Fruit fly (Drosophila melanogaster): ENCODE data around the gene Rev1.
A peak's percentile ranks its signal among the peaks of the same experiment; 100 is the strongest.

The Rev1 gene

dm6 chr3L:638757-639353 lies 15.3 kb upstream of the Rev1 start (continued):
- TF ChIP-seq Dad (GFP tag; optimal IDR thresholded peaks at IDR 0.05) (no peak), Sox100B (GFP tag; optimal IDR thresholded peaks at IDR 0.05) (peak; percentile 4), chn (GFP tag; optimal IDR thresholded peaks at IDR 0.05) (no peak), vnd (GFP tag; IDR thresholded peaks at IDR 0.05; ENCODE audit: partially characterized antibody) (no peak), lola (GFP tag; optimal IDR thresholded peaks at IDR 0.05) (peak in 1 of 3 experiments; percentile 27), ftz-f1 (GFP tag; optimal IDR thresholded peaks at IDR 0.05) (peak; percentile 88), CG34376 (GFP tag; optimal IDR thresholded peaks at IDR 0.05) (peak; percentile 11), gem (tag; optimal IDR thresholded peaks at IDR 0.05) (peak; percentile 23), ttk (GFP tag; IDR thresholded peaks at IDR 0.05) (no peak), CG14860 (GFP tag; IDR thresholded peaks at IDR 0.05; ENCODE audit: partially characterized antibody) (no peak), Hr78 (GFP tag; optimal IDR thresholded peaks at IDR 0.05) (peak in 1 of 2 experiments; percentile 77), CG17359 (tag; optimal IDR thresholded peaks at IDR 0.05) (peak; percentile 32), abd-A (tag; optimal IDR thresholded peaks at IDR 0.05) (peak; percentile 83), sqz (GFP tag; optimal IDR thresholded peaks at IDR 0.05) (peak; percentile 90), kay (GFP tag; optimal IDR thresholded peaks at IDR 0.05) (peak; percentile 74), Drgx (GFP tag; IDR thresholded peaks at IDR 0.05) (0 out of 2 replicates have a peak, but pooled peaks have one; percentile 29), CG10209 (GFP tag; optimal IDR thresholded peaks at IDR 0.05) (no peak), sens (GFP tag) (peak; percentile 89), crol (GFP tag; IDR thresholded peaks at IDR 0.05) (peak; percentile 76; the same call in 1 of the 2 replicates), eve (GFP tag; optimal IDR thresholded peaks at IDR 0.05) (peak in 1 of 2 experiments; percentile 86)

DNA sequence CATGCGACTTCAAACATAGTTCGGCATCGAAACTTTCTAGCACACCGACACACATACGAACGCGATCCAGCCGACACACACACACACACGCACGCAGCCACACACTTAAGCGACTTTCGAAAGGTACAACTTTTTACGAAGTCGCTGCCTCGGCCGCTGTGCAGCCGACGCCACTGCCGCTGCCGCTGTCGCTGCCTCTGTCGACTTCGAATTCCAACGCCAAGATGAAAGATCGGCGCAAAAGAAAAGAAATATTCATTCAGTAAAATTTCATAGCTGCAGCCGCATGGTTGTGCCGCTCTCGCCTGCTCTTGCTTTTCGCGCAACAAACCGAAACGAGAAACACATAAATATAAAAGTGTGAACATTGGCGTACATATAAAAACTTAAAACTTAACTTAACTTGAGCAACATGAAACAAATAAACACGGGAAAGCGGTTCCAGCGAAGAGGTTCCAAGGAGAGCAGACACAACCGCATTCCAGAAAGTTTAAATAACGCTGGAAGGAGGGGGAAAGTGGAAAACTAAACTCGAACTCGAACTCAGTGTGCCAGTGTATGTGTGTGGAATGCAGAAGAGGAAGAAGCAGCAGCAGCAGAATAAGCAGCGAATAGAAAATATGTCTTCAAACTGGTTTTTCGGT lies 14.6 kb upstream of the Rev1 start:
- no peak for TF ChIP-seq CG11504 (tag; optimal IDR thresholded peaks at IDR 0.05)
- TF ChIP-seq CG2712 (tag; optimal IDR thresholded peaks at IDR 0.05): peak; percentile 7
- TF ChIP-seq ken (GFP tag; IDR thresholded peaks at IDR 0.05): no peak
- TF ChIP-seq CG18011 (GFP tag; optimal IDR thresholded peaks at IDR 0.05): no peak
- TF ChIP-seq CG1529 (GFP tag; optimal IDR thresholded peaks at IDR 0.05): peak; percentile 97
- TF ChIP-seq CG13123 (GFP tag; optimal IDR thresholded peaks at IDR 0.05): no peak
- TF ChIP-seq ara (GFP tag; IDR thresholded peaks at IDR 0.05): no peak
- TF ChIP-seq seq (GFP tag; IDR thresholded peaks at IDR 0.05): no peak
- TF ChIP-seq CG3065 (GFP tag; optimal IDR thresholded peaks at IDR 0.05): no peak
- TF ChIP-seq hkb (optimal IDR thresholded peaks at IDR 0.05): no peak
- TF ChIP-seq hkb (GFP tag; IDR thresholded peaks at IDR 0.05): peak; percentile 36; the same call in 1 of the 2 replicates
- TF ChIP-seq lbe (GFP tag; optimal IDR thresholded peaks at IDR 0.05): no peak
- no peak for TF ChIP-seq CG30403 (GFP tag; optimal IDR thresholded peaks at IDR 0.05)
- TF ChIP-seq repo (GFP tag; optimal IDR thresholded peaks at IDR 0.05): peak; percentile 45
- TF ChIP-seq B-H1 (GFP tag; IDR thresholded peaks at IDR 0.05): no peak
- no peak for TF ChIP-seq sug (tag; optimal IDR thresholded peaks at IDR 0.05)
- TF ChIP-seq eve (GFP tag; optimal IDR thresholded peaks at IDR 0.05): peak in 1 of 2 experiments; percentile 59
- no peak for TF ChIP-seq trh (GFP tag; optimal IDR thresholded peaks at IDR 0.05)
- no peak for TF ChIP-seq CG6813 (GFP tag; optimal IDR thresholded peaks at IDR 0.05)
- TF ChIP-seq gcm2 (GFP tag; optimal IDR thresholded peaks at IDR 0.05): no peak
- TF ChIP-seq dpn (GFP tag; optimal IDR thresholded peaks at IDR 0.05): no peak
- no peak for TF ChIP-seq CG34376 (GFP tag; optimal IDR thresholded peaks at IDR 0.05)
- no peak for TF ChIP-seq chif (GFP tag; optimal IDR thresholded peaks at IDR 0.05)
- no peak for TF ChIP-seq peb (GFP tag; IDR thresholded peaks at IDR 0.05)
- no peak for TF ChIP-seq CHES-1-like (GFP tag; optimal IDR thresholded peaks at IDR 0.05)
- no peak for TF ChIP-seq D (optimal IDR thresholded peaks at IDR 0.05)
- no peak for TF ChIP-seq D (GFP tag; optimal IDR thresholded peaks at IDR 0.05)
- peak; percentile 21 for TF ChIP-seq CG4282 (GFP tag; optimal IDR thresholded peaks at IDR 0.05)
- peak; percentile 82 for TF ChIP-seq chm (GFP tag; IDR thresholded peaks at IDR 0.05)
- TF ChIP-seq gce (GFP tag; IDR thresholded peaks at IDR 0.05): no peak
- no peak for TF ChIP-seq Dbx (GFP tag; IDR thresholded peaks at IDR 0.05)
- TF ChIP-seq CG43689 (GFP tag; IDR thresholded peaks at IDR 0.05): no peak
